Worm (Caenorhabditis elegans): ENCODE results near the gene C49F5.13.

ce11 chrX:11953229-11953628 lies 8.0 kb upstream of the C49F5.13 start, which contains the start of gene T08D10.4:
- TF ChIP-seq mdl-1 (tag; optimal IDR thresholded peaks at IDR 0.05) (no peak), nhr-237 (tag; optimal IDR thresholded peaks at IDR 0.05) (no peak)
